Fruit fly (Drosophila melanogaster) S2 (cell line): ENCODE measurements around the gene Obp99a.

Experiments used
- CG8478 ChIP-seq: fragments of >200 bp; optimal IDR thresholded peaks from 2 replicates; lab custom pipeline; 2018
- CTCF ChIP-seq, 2 experiments: fragments of >200 bp; optimal IDR thresholded peaks; 2 replicates each; lab custom pipeline; 2018

The Obp99a gene

dm6 chr3R:29671060-29671707 is at the start of gene Obp99a:
Gene Obp99a, plus strand, starts transcription at chr3R:29671657.
- TF ChIP-seq CTCF (optimal IDR thresholded peaks at IDR 0.05; lab: Kevin White, UChicago) = no peak
- no peak for TF ChIP-seq CG8478

- TF ChIP-seq CTCF (optimal IDR thresholded peaks at IDR 0.05; lab: Kevin White, UChicago) (no peak), CG8478 (no peak)
These were observed 45.6 kb upstream of the Obp99a start for dm6 chr3R:29625883-29626282.

dm6 chr3R:29651488-29651887 is 20.0 kb upstream of the Obp99a start:
- TF ChIP-seq CTCF (optimal IDR thresholded peaks at IDR 0.05; lab: Kevin White, UChicago) (no peak), CG8478 (no peak)

- TF ChIP-seq CG8478 = no peak
- no peak for TF ChIP-seq CTCF (optimal IDR thresholded peaks at IDR 0.05; lab: Kevin White, UChicago)
These were observed 11.5 kb upstream of the Obp99a start, which contains the start of gene Dop1R2 for dm6 chr3R:29659950-29660349. Gene Dop1R2, minus strand, starts transcription at chr3R:29659984.

dm6 chr3R:29664183-29664829 is 7.2 kb upstream of the Obp99a start, which contains the start of gene ppk21:
Gene ppk21, plus strand, starts transcription at chr3R:29664779.
- TF ChIP-seq CTCF (optimal IDR thresholded peaks at IDR 0.05; lab: Kevin White, UChicago) (no peak), CG8478 (no peak)

- TF ChIP-seq CG8478 = no peak
These were observed 2.7 kb upstream of the Obp99a start, which contains the start of the genes ppk20 and ppk30 for dm6 chr3R:29668777-29669176. Gene ppk20, minus strand, starts transcription at chr3R:29668877. Gene ppk30, plus strand, starts transcription at chr3R:29669149.

dm6 chr3R:29672156-29672555 is 699 bp downstream of the Obp99a start, which contains the start of gene ppk19:
Gene ppk19, plus strand, starts transcription at chr3R:29672456.
- TF ChIP-seq CTCF (optimal IDR thresholded peaks at IDR 0.05; lab: Kevin White, UChicago) (no peak), CG8478 (no peak)

- TF ChIP-seq CG8478 = no peak
- TF ChIP-seq CTCF (optimal IDR thresholded peaks at IDR 0.05; lab: Kevin White, UChicago) = no peak
These were observed 3.9 kb downstream of the Obp99a start, which contains the start of the genes Bub3 and Cap-D2 for dm6 chr3R:29675333-29675732. Gene Bub3, minus strand, starts transcription at chr3R:29675421. Gene Cap-D2, plus strand, starts transcription at chr3R:29675651.

- TF ChIP-seq CG8478 (no peak), CTCF (optimal IDR thresholded peaks at IDR 0.05; lab: Kevin White, UChicago) (no peak)
These were observed 9.8 kb downstream of the Obp99a start for dm6 chr3R:29681241-29681640.

dm6 chr3R:29682152-29682600 is 10.7 kb downstream of the Obp99a start, which contains the start of the genes CG7582 and Gycalpha99B:
Gene CG7582, minus strand, starts transcription at chr3R:29682278.
Gene Gycalpha99B, plus strand, starts transcription at chr3R:29682503.
- TF ChIP-seq CTCF (optimal IDR thresholded peaks at IDR 0.05; lab: Kevin White, UChicago) (peak in 1 of 2 experiments; percentile 13), CG8478 (no peak)

dm6 chr3R:29686698-29687097 is 15.2 kb downstream of the Obp99a start:
- TF ChIP-seq CG8478 = no peak
- no peak for TF ChIP-seq CTCF (optimal IDR thresholded peaks at IDR 0.05; lab: Kevin White, UChicago)

dm6 chr3R:29689211-29689610 is 17.8 kb downstream of the Obp99a start, which contains the start of gene Obp99c:
Gene Obp99c, minus strand, starts transcription at chr3R:29689311.
- TF ChIP-seq CG8478 (no peak), CTCF (optimal IDR thresholded peaks at IDR 0.05; lab: Kevin White, UChicago) (no peak)

- TF ChIP-seq CTCF (optimal IDR thresholded peaks at IDR 0.05; lab: Kevin White, UChicago) (no peak), CG8478 (no peak)
These were observed 18.5 kb downstream of the Obp99a start for dm6 chr3R:29689833-29690538.

- TF ChIP-seq CG8478 (no peak), CTCF (optimal IDR thresholded peaks at IDR 0.05; lab: Kevin White, UChicago) (no peak)
These were observed 19.0 kb downstream of the Obp99a start for dm6 chr3R:29690539-29690852.

dm6 chr3R:29690960-29691527 is 19.6 kb downstream of the Obp99a start:
- TF ChIP-seq CG8478 (no peak), CTCF (optimal IDR thresholded peaks at IDR 0.05; lab: Kevin White, UChicago) (no peak)
